Worm (Caenorhabditis elegans): ENCODE measurements around the gene rap-3.
A peak's percentile ranks its signal among the peaks of the same experiment; 100 is the strongest.

rap-3 gene

ce11 chrIV:11180077-11180476, 3.0 kb downstream of the rap-3 start (continued):
- TF ChIP-seq nhr-41 (GFP tag; IDR thresholded peaks at IDR 0.05) (no peak), nhr-76 (tag; optimal IDR thresholded peaks at IDR 0.05) (no peak), T26A8.4 (GFP tag; IDR thresholded peaks at IDR 0.05) (no peak), dpl-1 (GFP tag; optimal IDR thresholded peaks at IDR 0.05) (no peak), daf-12 (tag; optimal IDR thresholded peaks at IDR 0.05) (no peak)

DNA sequence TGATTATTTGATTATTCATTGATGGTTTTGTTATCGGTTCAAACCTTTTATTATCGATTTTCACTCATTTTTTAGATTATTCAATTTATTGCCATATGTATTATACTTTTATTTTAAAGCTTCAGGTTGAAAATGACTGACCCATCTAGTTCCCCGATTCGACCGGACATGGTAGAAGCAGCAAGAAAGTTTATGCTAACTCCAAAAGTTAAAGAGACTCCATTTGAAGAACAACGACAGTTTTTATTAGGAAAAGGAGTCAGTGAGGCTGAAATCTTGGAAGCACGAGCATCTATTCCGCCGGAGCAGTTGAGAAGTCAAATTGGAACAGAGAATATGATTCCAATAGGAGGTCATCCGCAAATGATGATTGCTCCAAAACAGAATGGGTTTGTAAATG, 5.9 kb downstream of the rap-3 start, which contains the start of gene prx-14:
prx-14 (plus strand) TSS at position 120 of the 400 bp plus-strand sequence.
- TF ChIP-seq pqm-1 (tag; optimal IDR thresholded peaks at IDR 0.05) (peak; percentile 11), pha-4 (GFP tag; IDR thresholded peaks at IDR 0.05) (peak; percentile 37; the same call in 1 of the 2 replicates), pha-4 (tag; optimal IDR thresholded peaks at IDR 0.05) (no peak), nhr-111 (GFP tag; optimal IDR thresholded peaks at IDR 0.05) (no peak), madf-5 (GFP tag; IDR thresholded peaks at IDR 0.05) (no peak), saeg-2 (GFP tag; IDR thresholded peaks at IDR 0.05) (no peak), mep-1 (tag; optimal IDR thresholded peaks at IDR 0.05) (peak; percentile 14), unc-39 (tag; optimal IDR thresholded peaks at IDR 0.05) (no peak), zfp-3 (GFP tag; conservative IDR thresholded peaks at IDR 0.05) (0 out of 2 replicates have a peak, but pooled peaks have one; percentile 61), attf-4 (tag; optimal IDR thresholded peaks at IDR 0.05) (no peak), lin-38 (GFP tag; IDR thresholded peaks at IDR 0.05) (peak; percentile 40), php-3 (GFP tag; IDR thresholded peaks at IDR 0.05) (0 out of 2 replicates have a peak, but pooled peaks have one; percentile 25), ZK337.2 (GFP tag; IDR thresholded peaks at IDR 0.05) (no peak), nhr-48 (tag; optimal IDR thresholded peaks at IDR 0.05) (peak; percentile 5), aha-1 (tag) (peak; percentile 88), aly-2 (tag; optimal IDR thresholded peaks at IDR 0.05) (no peak), Y75B8A.6 (GFP tag; IDR thresholded peaks at IDR 0.05) (no peak), dve-1 (tag; optimal IDR thresholded peaks at IDR 0.05; ENCODE audit: insufficient read depth) (peak; percentile 5), vab-7 (GFP tag; IDR thresholded peaks at IDR 0.05) (no peak), ama-1 (optimal IDR thresholded peaks at IDR 0.05) (peak; percentile 41)

DNA sequence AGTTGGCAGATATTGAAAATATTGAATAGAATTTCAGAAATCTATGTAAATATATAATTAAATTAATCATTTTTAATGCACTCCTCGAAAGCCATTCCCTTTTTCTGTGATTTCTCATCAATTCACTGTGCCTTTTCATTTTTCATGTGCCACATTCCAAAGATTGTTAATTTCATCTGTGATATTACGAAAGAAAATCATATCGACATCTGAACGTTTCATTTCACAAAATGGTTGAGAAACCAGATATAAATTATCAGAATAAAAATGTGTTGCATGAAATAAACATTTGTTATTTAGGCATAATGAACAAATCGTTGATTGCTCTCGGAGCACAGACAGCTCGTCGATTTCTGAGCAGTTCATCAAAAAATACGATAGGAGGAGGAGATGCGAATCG, 6.9 kb downstream of the rap-3 start, which contains the start of gene nuaf-3:
nuaf-3 (plus strand) TSS at position 301 of the 400 bp plus-strand sequence.
- TF ChIP-seq dve-1 (tag; optimal IDR thresholded peaks at IDR 0.05; ENCODE audit: insufficient read depth), result peak; percentile 22
- TF ChIP-seq ama-1 (optimal IDR thresholded peaks at IDR 0.05), result peak; percentile 44
- no peak for TF ChIP-seq daf-16 (GFP tag; optimal IDR thresholded peaks at IDR 0.05)
- peak; percentile 34 for TF ChIP-seq daf-16 (tag; optimal IDR thresholded peaks at IDR 0.05)
- TF ChIP-seq fkh-10 (GFP tag; optimal IDR thresholded peaks at IDR 0.05), result no peak
- TF ChIP-seq arid-1 (GFP tag; conservative IDR thresholded peaks at IDR 0.05), result no peak
- 0 out of 2 replicates have a peak, but pooled peaks have one; percentile 27 for TF ChIP-seq T26A8.4 (GFP tag; IDR thresholded peaks at IDR 0.05)
- peak in 1 of 2 experiments; percentile 12 for TF ChIP-seq unc-62 (GFP tag; optimal IDR thresholded peaks at IDR 0.05 in 1 of 2)
- TF ChIP-seq unc-62 (tag; optimal IDR thresholded peaks at IDR 0.05), result no peak

DNA sequence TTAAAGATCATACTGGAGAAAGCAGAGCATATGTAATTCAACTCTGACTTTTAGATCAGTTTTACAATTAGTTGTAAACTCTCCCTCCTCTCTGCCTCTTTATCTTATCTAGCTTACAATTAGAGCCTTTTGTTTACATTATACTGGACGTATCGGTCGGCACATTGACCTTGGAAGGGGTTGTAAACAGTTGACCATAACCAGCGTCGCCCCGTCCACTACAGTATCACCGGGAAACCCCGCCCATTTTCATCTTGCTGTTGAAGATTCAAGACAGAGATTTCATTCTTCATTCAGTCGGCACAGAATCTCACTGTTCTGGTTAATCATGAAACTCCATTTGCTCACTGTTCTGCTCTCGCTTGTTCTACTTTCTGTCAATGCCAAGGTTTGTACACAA, 9.7 kb downstream of the rap-3 start, which contains the start of gene sdz-27:
sdz-27 (plus strand) TSS at position 301 of the 400 bp plus-strand sequence.
- TF ChIP-seq arid-1 (GFP tag; conservative IDR thresholded peaks at IDR 0.05) (no peak), unc-62 (GFP tag; optimal IDR thresholded peaks at IDR 0.05 in 1 of 2) (peak in 1 of 2 experiments; percentile 29), unc-62 (tag; optimal IDR thresholded peaks at IDR 0.05) (no peak), daf-8 (GFP tag; IDR thresholded peaks at IDR 0.05) (no peak)

DNA sequence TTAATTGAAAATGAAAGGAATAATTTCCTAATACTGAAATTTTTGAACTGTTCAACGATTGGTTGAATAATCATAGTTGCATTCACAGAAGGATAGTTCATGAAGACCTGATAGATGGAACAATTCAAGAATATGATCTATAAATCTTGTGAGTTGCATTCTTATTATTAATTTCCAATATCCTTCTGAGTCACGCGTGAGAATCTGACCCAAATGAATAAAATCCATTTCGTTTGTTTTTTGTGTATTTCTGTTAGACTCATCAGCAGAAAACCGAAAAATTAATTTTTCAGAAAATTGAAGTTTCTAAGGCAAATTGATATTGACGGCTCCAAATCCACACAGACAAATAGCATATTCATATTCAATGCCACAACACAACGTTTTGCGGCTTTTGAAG, 12.3 kb downstream of the rap-3 start, which contains the start of gene fbxb-79:
fbxb-79 (minus strand) TSS at position 101 of the 400 bp plus-strand sequence.
- TF ChIP-seq lin-15B (tag; optimal IDR thresholded peaks at IDR 0.05) (no peak), mxl-2 (GFP tag; conservative IDR thresholded peaks at IDR 0.05) (no peak), skn-1 (tag; optimal IDR thresholded peaks at IDR 0.05) (no peak), ceh-44 (GFP tag; IDR thresholded peaks at IDR 0.05) (no peak)
